Worm (Caenorhabditis elegans) whole organism, L2 larva: ENCODE results near the gene R53.8.

Experiments used
- C34F6.9 ChIP-seq: fragments of 150-350 bp; optimal IDR thresholded peaks from 2 replicates; lab custom pipeline; 2014; ENCODE audit warnings: missing biosample characterization, missing genetic modification characterization
- F13H6.1 ChIP-seq: sonication (generic microtip); optimal IDR thresholded peaks from 2 replicates; lab custom pipeline; 2016; ENCODE audit warnings: missing genetic modification characterization, missing compliant biosample characterization
- R02D3.7 ChIP-seq: fragments of 150-350 bp; optimal IDR thresholded peaks from 2 replicates; lab custom pipeline; 2014; ENCODE audit warnings: missing biosample characterization, missing genetic modification characterization
- Y55F3AM.14 ChIP-seq: fragments of 200-800 bp; sonication (Bioruptor generic); optimal IDR thresholded peaks from 2 replicates; lab custom pipeline; 2018; ENCODE audit warnings: mild to moderate bottlenecking, missing genetic modification characterization, missing compliant biosample characterization
- aly-2 ChIP-seq: fragments of 150-350 bp; optimal IDR thresholded peaks from 2 replicates; lab custom pipeline; 2014; ENCODE audit warnings: missing biosample characterization, missing genetic modification characterization
- ama-1 ChIP-seq: fragments of 150-350 bp; optimal IDR thresholded peaks from 2 replicates; lab custom pipeline; 2018; ENCODE audit warnings: inconsistent platforms
- blmp-1 ChIP-seq: sonication (generic microtip); optimal IDR thresholded peaks from 2 replicates; lab custom pipeline; 2017; ENCODE audit warnings: missing genetic modification characterization, mild to moderate bottlenecking, missing compliant biosample characterization, antibody characterized with exemption, moderate library complexity; ENCODE audit not compliant: insufficient read depth
- crh-2 ChIP-seq: sonication (generic microtip); optimal IDR thresholded peaks from 2 replicates; lab custom pipeline; 2017; ENCODE audit warnings: missing biosample characterization, missing genetic modification characterization
- dmd-4 ChIP-seq: sonication (generic microtip); optimal IDR thresholded peaks from 2 replicates; lab custom pipeline; 2017; ENCODE audit warnings: missing biosample characterization, missing genetic modification characterization
- elt-1 ChIP-seq: fragments of 150-350 bp; optimal IDR thresholded peaks from 2 replicates; lab custom pipeline; 2014; ENCODE audit warnings: missing biosample characterization, missing genetic modification characterization
- fos-1 ChIP-seq: fragments of 150-350 bp; optimal IDR thresholded peaks from 2 replicates; lab custom pipeline; 2014; ENCODE audit warnings: missing biosample characterization, missing genetic modification characterization
- gmeb-1 ChIP-seq: fragments of 150-350 bp; optimal IDR thresholded peaks from 2 replicates; lab custom pipeline; 2014; ENCODE audit warnings: missing biosample characterization, missing genetic modification characterization
- lin-11 ChIP-seq: fragments of 150-350 bp; sonication (generic microtip); optimal IDR thresholded peaks from 2 replicates; lab custom pipeline; 2014; ENCODE audit warnings: missing biosample characterization, missing genetic modification characterization, inconsistent platforms, mixed read lengths
- lin-13 ChIP-seq: fragments of 150-350 bp; optimal IDR thresholded peaks from 2 replicates; lab custom pipeline; 2014; ENCODE audit warnings: missing biosample characterization, missing genetic modification reagents, missing genetic modification characterization
- lin-39 ChIP-seq: fragments of 150-350 bp; optimal IDR thresholded peaks from 2 replicates; lab custom pipeline; 2014; ENCODE audit warnings: missing biosample characterization, missing genetic modification reagents, missing genetic modification characterization
- lsy-2 ChIP-seq, 2 experiments: fragments of 150-350 bp in 1 of 2; sonication (generic microtip) in 1 of 2; optimal IDR thresholded peaks; 2 replicates each; lab custom pipeline; 2014 to 2017; ENCODE audit warnings: missing biosample characterization in 2 of 2, missing genetic modification characterization in 2 of 2
- mab-5 ChIP-seq: fragments of 150-350 bp; optimal IDR thresholded peaks from 2 replicates; lab custom pipeline; 2014; ENCODE audit warnings: missing biosample characterization, missing genetic modification characterization
- mbf-1 ChIP-seq: sonication (generic microtip); optimal IDR thresholded peaks from 2 replicates; lab custom pipeline; 2017; ENCODE audit warnings: missing biosample characterization, missing genetic modification characterization
- mdl-1 ChIP-seq, 2 experiments: fragments of 150-350 bp in 1 of 2; sonication (generic microtip) in 1 of 2; optimal IDR thresholded peaks; 2 replicates each; lab custom pipeline; 2017; ENCODE audit warnings: missing biosample characterization in 2 of 2, missing genetic modification characterization in 2 of 2
- nhr-10 ChIP-seq: sonication (generic microtip); optimal IDR thresholded peaks from 2 replicates; lab custom pipeline; 2017; ENCODE audit warnings: missing biosample characterization, missing genetic modification characterization
- nhr-11 ChIP-seq: fragments of 150-350 bp; optimal IDR thresholded peaks from 2 replicates; lab custom pipeline; 2014; ENCODE audit warnings: missing biosample characterization, missing genetic modification characterization
- nhr-12 ChIP-seq: fragments of 150-350 bp; optimal IDR thresholded peaks from 2 replicates; lab custom pipeline; 2014; ENCODE audit warnings: missing biosample characterization, missing genetic modification characterization
- nhr-21 ChIP-seq: fragments of 150-350 bp; optimal IDR thresholded peaks from 2 replicates; lab custom pipeline; 2014; ENCODE audit warnings: missing biosample characterization, missing genetic modification characterization
- nhr-23 ChIP-seq: fragments of 150-350 bp; optimal IDR thresholded peaks from 2 replicates; lab custom pipeline; 2014; ENCODE audit warnings: missing biosample characterization, missing genetic modification reagents, missing genetic modification characterization
- nhr-237 ChIP-seq: fragments of 150-350 bp; optimal IDR thresholded peaks from 2 replicates; lab custom pipeline; 2014; ENCODE audit warnings: missing biosample characterization, missing genetic modification characterization
- nhr-25 ChIP-seq: fragments of 150-350 bp; sonication (generic microtip); optimal IDR thresholded peaks from 3 replicates; lab custom pipeline; 2014; ENCODE audit warnings: missing biosample characterization, missing genetic modification characterization
- nhr-6 ChIP-seq: fragments of 150-350 bp; optimal IDR thresholded peaks from 2 replicates; lab custom pipeline; 2014; ENCODE audit warnings: missing biosample characterization, missing genetic modification characterization
- nhr-77 ChIP-seq: fragments of 150-350 bp; optimal IDR thresholded peaks from 2 replicates; lab custom pipeline; 2014; ENCODE audit warnings: missing biosample characterization, missing genetic modification characterization
- peb-1 ChIP-seq: fragments of 150-350 bp; optimal IDR thresholded peaks from 2 replicates; lab custom pipeline; 2014; ENCODE audit warnings: missing biosample characterization, missing genetic modification characterization
- sem-4 ChIP-seq: fragments of 150-350 bp; optimal IDR thresholded peaks from 2 replicates; lab custom pipeline; 2014; ENCODE audit warnings: missing biosample characterization, missing genetic modification reagents, missing genetic modification characterization
- sma-3 ChIP-seq: sonication (generic microtip); optimal IDR thresholded peaks from 2 replicates; lab custom pipeline; 2016; ENCODE audit warnings: missing genetic modification reagents, missing genetic modification characterization, missing compliant biosample characterization
- snpc-4 ChIP-seq: fragments of 150-350 bp; optimal IDR thresholded peaks from 2 replicates; lab custom pipeline; 2014; ENCODE audit warnings: missing biosample characterization, missing genetic modification characterization
- unc-39 ChIP-seq: fragments of 150-350 bp; optimal IDR thresholded peaks from 2 replicates; lab custom pipeline; 2014; ENCODE audit warnings: missing biosample characterization, missing genetic modification characterization
- unc-62 ChIP-seq: fragments of 150-350 bp; optimal IDR thresholded peaks from 2 replicates; lab custom pipeline; 2014; ENCODE audit warnings: missing biosample characterization, missing genetic modification reagents, missing genetic modification characterization
- zag-1 ChIP-seq: fragments of 150-350 bp; optimal IDR thresholded peaks from 2 replicates; lab custom pipeline; 2014; ENCODE audit warnings: missing biosample characterization, missing genetic modification characterization
- ztf-1 ChIP-seq: fragments of 200-800 bp; sonication (Bioruptor generic); conservative IDR thresholded peaks from 2 replicates; pipeline ENCODE4 v1.3.6; 2022; ENCODE audit warnings: missing genetic modification characterization, missing compliant biosample characterization
- ztf-11 ChIP-seq: sonication (generic microtip); optimal IDR thresholded peaks from 2 replicates; lab custom pipeline; 2017; ENCODE audit warnings: missing biosample characterization, missing genetic modification characterization
- ztf-4 ChIP-seq: fragments of 150-350 bp; optimal IDR thresholded peaks from 2 replicates; lab custom pipeline; 2014; ENCODE audit warnings: missing biosample characterization, missing genetic modification characterization

Gene R53.8

DNA sequence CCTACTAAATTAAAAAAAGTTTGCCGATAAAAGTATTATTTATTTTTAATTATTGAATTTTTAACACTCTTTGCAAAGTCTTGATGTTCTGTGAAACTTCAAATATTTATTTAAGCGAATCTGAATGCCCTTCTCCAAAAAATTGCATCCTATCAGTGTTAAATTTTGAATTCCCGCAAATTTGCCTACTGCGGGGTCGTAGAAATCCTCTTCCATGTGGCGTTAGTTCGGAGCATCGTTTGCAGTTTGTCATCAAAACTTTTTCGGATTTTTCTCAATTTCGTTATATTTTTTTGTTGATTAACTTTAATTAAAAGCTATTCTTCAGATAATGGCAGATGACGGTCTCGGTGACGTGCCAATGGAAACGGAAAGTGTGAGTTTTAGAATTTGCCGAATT, 36.1 kb upstream of the R53.8 start, which contains the start of gene ufd-3 (continued):
- TF ChIP-seq peb-1 (tag; lab: Kevin White, UChicago) (no peak), fos-1 (tag; lab: Kevin White, UChicago) (peak; percentile 77), sma-3 (peak; percentile 88), zag-1 (tag; lab: Kevin White, UChicago) (peak; percentile 60), sem-4 (tag; lab: Kevin White, UChicago) (peak; percentile 74)

DNA sequence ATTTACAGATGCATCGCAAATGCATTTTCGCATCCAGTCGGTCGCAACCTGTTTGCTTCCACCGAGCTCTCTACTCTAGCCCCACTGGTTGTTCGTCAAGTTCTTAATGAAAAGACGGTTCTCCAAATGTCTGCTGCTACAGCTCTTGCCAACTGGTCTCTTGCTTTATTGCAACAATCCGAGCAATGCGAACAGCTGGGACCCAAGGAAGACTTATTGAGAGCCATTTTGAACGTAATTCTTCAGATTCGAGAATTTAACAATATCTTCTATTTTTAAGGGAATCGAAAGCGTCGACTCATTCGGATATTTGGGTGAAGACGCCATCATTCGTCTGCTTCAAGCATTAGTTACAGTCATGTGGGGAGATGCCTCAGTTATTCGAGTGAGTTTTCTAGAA, 33.3 kb upstream of the R53.8 start:
- no peak for TF ChIP-seq Y55F3AM.14 (GFP tag; lab: Kevin White, UChicago)
- no peak for TF ChIP-seq snpc-4
- no peak for TF ChIP-seq lsy-2 (tag; optimal IDR thresholded peaks at IDR 0.05; lab: Kevin White, UChicago)
- no peak for TF ChIP-seq nhr-237 (tag; lab: Kevin White, UChicago)
- no peak for TF ChIP-seq zag-1 (tag; lab: Kevin White, UChicago)
- no peak for TF ChIP-seq ztf-11 (tag; lab: Kevin White, UChicago)
- TF ChIP-seq mdl-1 (tag; optimal IDR thresholded peaks at IDR 0.05; lab: Kevin White, UChicago): no peak
- no peak for TF ChIP-seq nhr-25 (tag; lab: Kevin White, UChicago)
- no peak for TF ChIP-seq ztf-4
- no peak for TF ChIP-seq crh-2
- no peak for TF ChIP-seq C34F6.9

DNA sequence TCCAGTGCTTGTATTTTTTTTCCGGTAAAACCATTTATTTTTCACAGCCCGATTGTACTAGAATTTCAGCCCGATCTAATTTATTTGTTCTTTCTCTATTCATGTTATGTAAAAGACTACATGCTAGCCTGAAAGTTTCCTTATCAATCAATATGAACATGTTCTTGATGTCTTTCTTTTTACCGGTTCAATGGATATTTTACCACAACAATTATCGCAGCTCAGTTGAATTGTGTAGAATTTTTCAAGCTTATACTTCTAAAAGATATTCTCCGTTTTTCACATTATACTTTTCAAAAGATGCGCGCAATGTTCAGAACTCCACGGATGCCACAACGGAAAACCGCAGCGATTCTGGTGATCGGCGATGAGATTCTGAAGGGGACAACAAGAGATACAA, 32.7 kb upstream of the R53.8 start, which contains the start of gene flad-1:
Gene flad-1 (plus strand): TSS at position 301 of the 400 bp plus-strand sequence.
- TF ChIP-seq nhr-21 (tag; lab: Kevin White, UChicago): no peak
- no peak for TF ChIP-seq mdl-1 (tag; optimal IDR thresholded peaks at IDR 0.05; lab: Kevin White, UChicago)
- no peak for TF ChIP-seq nhr-6
- TF ChIP-seq nhr-12 (tag; lab: Kevin White, UChicago): no peak
- no peak for TF ChIP-seq lin-11

DNA sequence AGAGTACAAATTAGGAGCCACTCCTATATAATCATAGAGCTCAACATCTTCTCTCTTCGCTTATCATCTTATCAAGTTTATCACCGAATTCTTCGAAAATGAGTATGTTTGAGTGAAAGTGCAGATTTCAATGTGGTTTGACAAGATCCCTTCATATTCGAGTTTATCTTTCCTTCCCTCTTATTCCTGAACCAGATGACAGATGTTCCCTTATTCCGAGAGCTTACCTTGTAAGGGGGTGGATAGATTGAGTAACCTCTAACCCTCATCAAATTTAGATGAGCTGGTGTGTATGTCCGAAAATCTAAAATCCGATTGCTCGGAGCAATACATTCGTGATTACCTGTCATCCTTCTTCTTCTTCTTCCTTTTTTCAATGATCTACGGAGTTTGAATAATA, 27.8 kb upstream of the R53.8 start:
- no peak for TF ChIP-seq peb-1 (tag; lab: Kevin White, UChicago)
- no peak for TF ChIP-seq nhr-10 (tag; lab: Kevin White, UChicago)
- no peak for TF ChIP-seq Y55F3AM.14 (GFP tag; lab: Kevin White, UChicago)
- TF ChIP-seq sem-4 (tag; lab: Kevin White, UChicago): no peak
- TF ChIP-seq, all 48 proteins: peak for 0

DNA sequence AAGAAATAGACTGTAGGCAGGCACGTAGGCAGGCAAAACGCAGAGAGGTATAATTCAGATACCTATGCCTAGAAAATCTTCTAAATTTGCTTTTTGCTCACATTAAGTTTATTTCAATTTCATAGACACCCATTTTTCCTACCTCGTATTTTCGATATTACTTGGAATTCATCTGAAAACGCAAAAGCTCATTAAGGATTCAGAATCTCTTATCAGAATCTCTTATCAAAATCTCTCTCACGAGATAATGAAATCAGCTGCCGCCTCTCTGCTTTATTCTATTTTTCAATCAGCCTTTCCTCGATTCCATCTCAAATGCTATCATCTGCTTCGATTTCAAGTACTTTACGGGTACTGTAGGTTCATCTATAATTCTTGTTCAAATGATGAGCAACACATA, 24.7 kb upstream of the R53.8 start:
- TF ChIP-seq lin-39 (tag; lab: Kevin White, UChicago): no peak
- TF ChIP-seq mab-5 (tag; lab: Kevin White, UChicago): no peak
- TF ChIP-seq lin-11: no peak
- TF ChIP-seq mdl-1 (tag; optimal IDR thresholded peaks at IDR 0.05; lab: Kevin White, UChicago): no peak
- TF ChIP-seq C34F6.9: no peak
- TF ChIP-seq nhr-77 (tag; lab: Kevin White, UChicago): no peak
- no peak for TF ChIP-seq nhr-25 (tag; lab: Kevin White, UChicago)
- no peak for TF ChIP-seq ztf-1
- no peak for TF ChIP-seq gmeb-1 (tag; lab: Kevin White, UChicago)
- TF ChIP-seq fos-1 (tag; lab: Kevin White, UChicago): no peak
- no peak for TF ChIP-seq unc-39
- no peak for TF ChIP-seq F13H6.1 (tag; lab: Kevin White, UChicago)
- TF ChIP-seq lin-13: no peak
- no peak for TF ChIP-seq crh-2
- no peak for TF ChIP-seq nhr-11
- TF ChIP-seq ama-1 (lab: Kevin White, UChicago): no peak
- no peak for TF ChIP-seq nhr-23
- TF ChIP-seq peb-1 (tag; lab: Kevin White, UChicago): no peak
- no peak for TF ChIP-seq dmd-4
- no peak for TF ChIP-seq aly-2 (tag; lab: Kevin White, UChicago)
- TF ChIP-seq, all 48 proteins: peak for 0

DNA sequence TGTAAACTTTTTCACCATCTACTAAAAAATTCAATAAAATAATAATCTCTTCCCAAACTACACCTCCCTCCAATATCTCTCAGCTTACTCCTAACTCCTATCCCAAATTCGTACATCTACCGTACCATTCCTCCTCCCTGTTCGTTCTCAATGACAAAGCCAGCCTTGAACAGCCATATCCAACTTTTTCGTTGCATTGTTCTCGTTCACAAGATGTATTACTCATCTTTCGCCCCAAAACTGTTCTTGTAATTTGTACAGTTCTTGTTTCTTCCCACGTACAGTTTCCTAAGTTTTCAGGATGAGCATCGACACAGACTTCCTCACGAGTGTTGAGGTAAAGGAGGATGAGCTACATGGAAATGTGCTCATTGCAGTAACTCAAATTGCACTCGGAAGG, 21.6 kb upstream of the R53.8 start, which contains the start of gene egl-43:
Gene egl-43 (plus strand): TSS at position 301 of the 400 bp plus-strand sequence.
- TF ChIP-seq fos-1 (tag; lab: Kevin White, UChicago): no peak
- TF ChIP-seq unc-62 (GFP tag; lab: Kevin White, UChicago): no peak
- TF ChIP-seq R02D3.7 (tag; lab: Kevin White, UChicago): no peak
- TF ChIP-seq nhr-11: no peak
- no peak for TF ChIP-seq C34F6.9
- no peak for TF ChIP-seq crh-2
- TF ChIP-seq blmp-1 (tag; lab: Kevin White, UChicago): no peak
- no peak for TF ChIP-seq Y55F3AM.14 (GFP tag; lab: Kevin White, UChicago)
- TF ChIP-seq nhr-77 (tag; lab: Kevin White, UChicago): no peak
- no peak for TF ChIP-seq ztf-4
- no peak for TF ChIP-seq mbf-1
- no peak for TF ChIP-seq elt-1 (tag; lab: Kevin White, UChicago)
